Worm (Caenorhabditis elegans) whole organism, late embryonic: Measurements from ENCODE around the gene rexd-1.

Source experiments
- Y22D7AL.16 ChIP-seq: sonication (generic microtip); optimal IDR thresholded peaks from 2 replicates; lab custom pipeline; 2016; ENCODE audit warnings: missing genetic modification characterization, missing compliant biosample characterization
- fkh-10 ChIP-seq: fragments of 150-350 bp; optimal IDR thresholded peaks from 2 replicates; lab custom pipeline; 2014; ENCODE audit warnings: missing biosample characterization, missing genetic modification reagents, missing genetic modification characterization
- fkh-6 ChIP-seq: sonication (generic microtip); optimal IDR thresholded peaks from 2 replicates; lab custom pipeline; 2016; ENCODE audit warnings: missing genetic modification characterization, missing compliant biosample characterization
- pros-1 ChIP-seq: fragments of 150-350 bp; optimal IDR thresholded peaks from 2 replicates; lab custom pipeline; 2014; ENCODE audit warnings: missing biosample characterization, missing genetic modification reagents, missing genetic modification characterization
- ref-2 ChIP-seq: sonication (generic microtip); optimal IDR thresholded peaks from 2 replicates; lab custom pipeline; 2016; ENCODE audit warnings: missing genetic modification characterization, missing compliant biosample characterization
- unc-3 ChIP-seq, 2 experiments: fragments of 200-800 bp in 1 of 2; sonication (Bioruptor generic) in 1 of 2; sonication (generic microtip) in 1 of 2; conservative IDR thresholded peaks in 1 of 2; optimal IDR thresholded peaks in 1 of 2; 2 replicates each; pipeline versions ENCODE4 v1.3.6 to Lab custom; 2016 to 2022; ENCODE audit warnings: missing compliant biosample characterization in 2 of 2, missing genetic modification characterization in 2 of 2, missing genetic modification reagents in 1 of 2
- unc-42 ChIP-seq: sonication (generic microtip); optimal IDR thresholded peaks from 2 replicates; lab custom pipeline; 2016; ENCODE audit warnings: missing genotype, missing genetic modification characterization, missing compliant biosample characterization

rexd-1 gene

ce11 chrIII:1893405-1893804, 59.1 kb downstream of the rexd-1 start (continued):
- no peak for TF ChIP-seq unc-3 (GFP tag; conservative IDR thresholded peaks at IDR 0.05; lab: Robert Waterston, UW)
- TF ChIP-seq unc-3 (tag; optimal IDR thresholded peaks at IDR 0.05; lab: Kevin White, UChicago) = no peak
- no peak for TF ChIP-seq Y22D7AL.16 (tag; lab: Kevin White, UChicago)
- TF ChIP-seq unc-42 = no peak

DNA sequence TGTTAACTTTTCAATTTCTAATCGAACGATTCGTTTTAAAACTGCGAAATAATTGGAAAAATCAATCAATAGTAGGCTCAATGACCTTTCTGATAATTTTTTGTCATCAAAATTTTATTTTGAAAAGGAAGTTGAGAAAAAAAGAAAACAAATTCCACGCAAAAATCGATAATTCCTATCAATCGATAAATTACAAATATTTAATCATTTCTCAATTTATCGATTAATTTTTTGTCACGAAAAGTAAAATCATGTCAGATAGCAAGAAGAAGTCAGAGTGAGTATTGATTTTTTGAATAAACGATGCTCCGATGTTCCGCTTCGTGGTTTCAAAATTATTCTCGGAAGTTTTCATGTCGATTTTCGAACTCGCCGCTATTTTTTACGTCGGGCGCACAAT, 59.5 kb downstream of the rexd-1 start, which contains the start of the genes B0524.5 and B0524.2:
TSS of gene B0524.5 (minus strand) at position 40 of the 400 bp plus-strand sequence.
TSS of gene B0524.2 (plus strand) at position 207 of the 400 bp plus-strand sequence.
- no peak for TF ChIP-seq fkh-6 (tag; lab: Kevin White, UChicago)
- TF ChIP-seq fkh-10 (GFP tag; lab: Kevin White, UChicago) = no peak
- TF ChIP-seq ref-2 (tag; lab: Kevin White, UChicago) = no peak
- TF ChIP-seq pros-1 (tag; lab: Kevin White, UChicago) = no peak
